Worm (Caenorhabditis elegans) whole organism, L1 larva: ENCODE results near the gene Y27F2A.9.
A peak's percentile ranks its signal among the peaks of the same experiment; 100 is the strongest.

ENCODE experiments used
- C34B4.2 ChIP-seq: sonication (generic microtip); optimal IDR thresholded peaks from 2 replicates; lab custom pipeline; 2017; ENCODE audit warnings: mild to moderate bottlenecking, missing genetic modification characterization, missing compliant biosample characterization
- F16B12.6 ChIP-seq: fragments of 150-350 bp; optimal IDR thresholded peaks from 2 replicates; lab custom pipeline; 2014; ENCODE audit warnings: missing biosample characterization, missing genetic modification characterization
- Y116A8C.19 ChIP-seq: sonication (generic microtip); optimal IDR thresholded peaks from 2 replicates; lab custom pipeline; 2016; ENCODE audit warnings: missing compliant biosample characterization, missing genetic modification characterization, borderline replicate concordance
- aha-1 ChIP-seq: fragments of 150-350 bp; optimal IDR thresholded peaks from 2 replicates; lab custom pipeline; 2014; ENCODE audit warnings: missing biosample characterization, missing genetic modification characterization
- ama-1 ChIP-seq: fragments of 150-350 bp; optimal IDR thresholded peaks from 2 replicates; lab custom pipeline; 2014
- ceh-63 ChIP-seq: fragments of 200-800 bp; sonication (Bioruptor generic); optimal IDR thresholded peaks from 2 replicates; lab custom pipeline; 2018; ENCODE audit warnings: mild to moderate bottlenecking, missing genetic modification characterization, missing compliant biosample characterization
- ceh-8 ChIP-seq: fragments of 200-800 bp; sonication (Bioruptor generic); optimal IDR thresholded peaks from 2 replicates; lab custom pipeline; 2018; ENCODE audit warnings: mild to moderate bottlenecking, missing genetic modification characterization, moderate library complexity, missing compliant biosample characterization
- ceh-88 ChIP-seq: fragments of 200-800 bp; sonication (Bioruptor generic); IDR thresholded peaks from 2 replicates; pipeline ENCODE4 v1.3.6; 2022; ENCODE audit warnings: missing genetic modification characterization, missing compliant biosample characterization
- ceh-90 ChIP-seq: sonication (generic microtip); optimal IDR thresholded peaks from 2 replicates; lab custom pipeline; 2016; ENCODE audit warnings: missing genetic modification characterization, missing compliant biosample characterization
- ces-1 ChIP-seq: fragments of 150-350 bp; optimal IDR thresholded peaks from 2 replicates; lab custom pipeline; 2014; ENCODE audit warnings: missing biosample characterization, missing genetic modification reagents, missing genetic modification characterization
- dpl-1 ChIP-seq, 3 experiments: fragments of 150-350 bp in 2 of 3; sonication (generic microtip) in 1 of 3; optimal IDR thresholded peaks; 2 replicates each; lab custom pipeline; 2014 to 2017; ENCODE audit warnings: missing biosample characterization in 3 of 3, missing genetic modification characterization in 3 of 3, missing genetic modification reagents in 3 of 3
- efl-1 ChIP-seq, 4 experiments: fragments of 150-350 bp; optimal IDR thresholded peaks in 3 of 4; peaks in 1 of 4; 1 replicate in 1 of 4; 2 replicates in 3 of 4; lab custom pipeline; 2014; ENCODE audit warnings: missing biosample characterization in 2 of 4, missing genetic modification characterization in 2 of 4, missing genetic modification reagents in 2 of 4
- egl-27 ChIP-seq, 2 experiments: fragments of 150-350 bp in 1 of 2; sonication (generic microtip); optimal IDR thresholded peaks; 3 replicates each; lab custom pipeline; 2017 to 2018; ENCODE audit warnings: missing biosample characterization in 2 of 2, missing genetic modification characterization in 2 of 2, missing genetic modification reagents in 2 of 2
- fos-1 ChIP-seq: fragments of 150-350 bp; optimal IDR thresholded peaks from 2 replicates; lab custom pipeline; 2014; ENCODE audit warnings: missing biosample characterization, missing genetic modification characterization
- grh-1 ChIP-seq: fragments of 200-800 bp; sonication (Bioruptor generic); IDR thresholded peaks from 2 replicates; pipeline ENCODE4 v1.3.6; 2022; ENCODE audit warnings: missing genetic modification reagents, missing genetic modification characterization, missing compliant biosample characterization
- hlh-17 ChIP-seq: fragments of 200-800 bp; sonication (Bioruptor generic); optimal IDR thresholded peaks from 2 replicates; lab custom pipeline; 2018; ENCODE audit warnings: missing genetic modification characterization, mild to moderate bottlenecking, missing compliant biosample characterization, moderate library complexity, borderline replicate concordance
- hpl-2 ChIP-seq: fragments of 150-350 bp; optimal IDR thresholded peaks from 2 replicates; lab custom pipeline; 2014; ENCODE audit warnings: missing biosample characterization, missing genetic modification reagents, missing genetic modification characterization
- irx-1 ChIP-seq: sonication (generic microtip); optimal IDR thresholded peaks from 2 replicates; lab custom pipeline; 2016; ENCODE audit warnings: missing genetic modification characterization, missing compliant biosample characterization
- lin-15B ChIP-seq: fragments of 150-350 bp; sonication (generic microtip); optimal IDR thresholded peaks from 3 replicates; lab custom pipeline; 2014; ENCODE audit warnings: missing biosample characterization, missing genetic modification characterization
- mef-2 ChIP-seq: fragments of 150-350 bp; optimal IDR thresholded peaks from 2 replicates; lab custom pipeline; 2014; ENCODE audit warnings: missing biosample characterization, missing genetic modification characterization
- nhr-11 ChIP-seq: fragments of 150-350 bp; optimal IDR thresholded peaks from 2 replicates; lab custom pipeline; 2014; ENCODE audit warnings: missing biosample characterization, missing genetic modification characterization
- nhr-19 ChIP-seq: fragments of 200-800 bp; sonication (Bioruptor generic); conservative IDR thresholded peaks from 2 replicates; pipeline ENCODE4 v1.3.6; 2022; ENCODE audit warnings: missing genetic modification characterization, missing compliant biosample characterization
- nhr-20 ChIP-seq: sonication (generic microtip); optimal IDR thresholded peaks from 2 replicates; lab custom pipeline; 2016; ENCODE audit warnings: mild to moderate bottlenecking, missing genetic modification characterization, missing compliant biosample characterization
- nhr-237 ChIP-seq: fragments of 150-350 bp; optimal IDR thresholded peaks from 2 replicates; lab custom pipeline; 2014; ENCODE audit warnings: missing biosample characterization, missing genetic modification characterization
- pag-3 ChIP-seq: sonication (generic microtip); optimal IDR thresholded peaks from 2 replicates; lab custom pipeline; 2017; ENCODE audit warnings: missing genetic modification characterization, mild to moderate bottlenecking, missing compliant biosample characterization, antibody characterized with exemption, borderline replicate concordance; ENCODE audit not compliant: insufficient read depth
- pax-3 ChIP-seq: fragments of 200-800 bp; sonication (Bioruptor generic); optimal IDR thresholded peaks from 2 replicates; lab custom pipeline; 2018; ENCODE audit warnings: mild to moderate bottlenecking, missing genetic modification characterization, moderate library complexity, missing compliant biosample characterization
- snpc-4 ChIP-seq: fragments of 150-350 bp; optimal IDR thresholded peaks from 2 replicates; lab custom pipeline; 2014; ENCODE audit warnings: missing biosample characterization, missing genetic modification characterization
- sptf-1 ChIP-seq: fragments of 150-350 bp; optimal IDR thresholded peaks from 2 replicates; lab custom pipeline; 2014; ENCODE audit warnings: missing biosample characterization, missing genetic modification characterization
- unc-130 ChIP-seq: fragments of 150-350 bp; optimal IDR thresholded peaks from 2 replicates; lab custom pipeline; 2017; ENCODE audit warnings: missing biosample characterization, missing genetic modification characterization, inconsistent platforms
- unc-30 ChIP-seq: sonication (generic microtip); optimal IDR thresholded peaks from 2 replicates; lab custom pipeline; 2017; ENCODE audit warnings: missing biosample characterization, missing genetic modification characterization
- unc-62 ChIP-seq: fragments of 150-350 bp; optimal IDR thresholded peaks from 2 replicates; lab custom pipeline; 2014; ENCODE audit warnings: missing biosample characterization, missing genetic modification reagents, missing genetic modification characterization
- unc-98 ChIP-seq: fragments of 200-800 bp; sonication (Bioruptor generic); IDR thresholded peaks from 2 replicates; pipeline ENCODE4 v1.3.6; 2022; ENCODE audit warnings: missing genetic modification characterization, missing compliant biosample characterization
- vab-15 ChIP-seq: sonication (generic microtip); optimal IDR thresholded peaks from 2 replicates; lab custom pipeline; 2017; ENCODE audit warnings: missing genotype, mild to moderate bottlenecking, missing genetic modification characterization, missing compliant biosample characterization
- xbp-1 ChIP-seq: sonication (generic microtip); optimal IDR thresholded peaks from 2 replicates; lab custom pipeline; 2016; ENCODE audit warnings: missing genetic modification characterization, missing compliant biosample characterization
- ztf-11 ChIP-seq, 2 experiments: sonication (generic microtip); optimal IDR thresholded peaks; 2 replicates each; lab custom pipeline; 2016 to 2017; ENCODE audit warnings: missing genetic modification characterization in 2 of 2, missing biosample characterization in 1 of 2, missing compliant biosample characterization in 1 of 2
- ztf-4 ChIP-seq: fragments of 150-350 bp; optimal IDR thresholded peaks from 2 replicates; lab custom pipeline; 2014; ENCODE audit warnings: missing biosample characterization, missing genetic modification characterization

Gene Y27F2A.9

ce11 chrII:3209251-3209650 is 17.8 kb upstream of the Y27F2A.9 start, which contains the start of gene ZC239.6 (continued):
- TF ChIP-seq nhr-20 (tag; lab: Kevin White, UChicago), result peak; percentile 50
- no peak for TF ChIP-seq pag-3 (tag; lab: Kevin White, UChicago)
- TF ChIP-seq ceh-8 (GFP tag; lab: Kevin White, UChicago), result no peak
- TF ChIP-seq dpl-1 (GFP tag; optimal IDR thresholded peaks at IDR 0.05; lab: Kevin White, UChicago), result peak in 2 of 3 experiments; percentile 4 to 42
- TF ChIP-seq efl-1 (optimal IDR thresholded peaks at IDR 0.05; lab: Kevin White, UChicago), result peak; percentile 39 to 42
- peak; percentile 41 to 84 for TF ChIP-seq efl-1 (GFP tag; optimal IDR thresholded peaks at IDR 0.05 in 1 of 2; lab: Kevin White, UChicago)
- TF ChIP-seq, all 84 proteins: peak for 15

ce11 chrII:3208679-3209078 is 17.2 kb upstream of the Y27F2A.9 start, which contains the start of gene sdz-35:
TSS of gene sdz-35 (minus strand) at chrII:3208779.
- no peak for TF ChIP-seq hlh-17 (GFP tag; lab: Kevin White, UChicago)
- no peak for TF ChIP-seq grh-1 (GFP tag; lab: Robert Waterston, UW)
- no peak for TF ChIP-seq ztf-4 (tag; lab: Kevin White, UChicago)
- TF ChIP-seq hpl-2 (GFP tag; lab: Kevin White, UChicago), result no peak
- no peak for TF ChIP-seq fos-1
- no peak for TF ChIP-seq pax-3
- no peak for TF ChIP-seq C34B4.2
- no peak for TF ChIP-seq vab-15
- no peak for TF ChIP-seq lin-15B (tag; lab: Kevin White, UChicago)
- no peak for TF ChIP-seq nhr-19 (GFP tag; lab: Robert Waterston, UW)
- no peak for TF ChIP-seq efl-1 (optimal IDR thresholded peaks at IDR 0.05; lab: Kevin White, UChicago)
- TF ChIP-seq efl-1 (GFP tag; optimal IDR thresholded peaks at IDR 0.05 in 1 of 2; lab: Kevin White, UChicago), result no peak
- TF ChIP-seq F16B12.6 (tag; lab: Kevin White, UChicago), result no peak
- TF ChIP-seq ama-1 (lab: Kevin White, UChicago), result no peak
- no peak for TF ChIP-seq irx-1
- no peak for TF ChIP-seq ceh-8 (GFP tag; lab: Kevin White, UChicago)
- TF ChIP-seq sptf-1, result no peak
- no peak for TF ChIP-seq aha-1 (tag; lab: Kevin White, UChicago)
- TF ChIP-seq Y116A8C.19, result no peak
- TF ChIP-seq, all 84 proteins: peak for 0

- no peak for TF ChIP-seq unc-30 (tag; lab: Kevin White, UChicago)
- no peak for TF ChIP-seq mef-2 (tag; lab: Kevin White, UChicago)
- no peak for TF ChIP-seq ztf-11 (tag; optimal IDR thresholded peaks at IDR 0.05; lab: Kevin White, UChicago)
- TF ChIP-seq ceh-90 (tag; lab: Kevin White, UChicago), result no peak
These were observed 15.1 kb upstream of the Y27F2A.9 start, which contains the start of the genes ZC239.20 and ZC239.21 for ce11 chrII:3206423-3206989. TSS of gene ZC239.20 (minus strand) at chrII:3206523. TSS of gene ZC239.21 (plus strand) at chrII:3206939.

ce11 chrII:3203415-3203814 is 12.0 kb upstream of the Y27F2A.9 start, which contains the start of gene sri-50:
TSS of gene sri-50 (plus strand) at chrII:3203715.
- TF ChIP-seq nhr-11 (tag; lab: Kevin White, UChicago) (no peak), hlh-17 (GFP tag; lab: Kevin White, UChicago) (no peak), irx-1 (no peak), ces-1 (GFP tag; lab: Kevin White, UChicago) (no peak), nhr-237 (tag; lab: Kevin White, UChicago) (no peak), unc-62 (GFP tag; lab: Kevin White, UChicago) (no peak), ceh-88 (GFP tag; lab: Robert Waterston, UW) (no peak), unc-98 (no peak), egl-27 (tag; optimal IDR thresholded peaks at IDR 0.05; lab: Kevin White, UChicago) (no peak), unc-130 (tag; lab: Kevin White, UChicago) (no peak), xbp-1 (tag; lab: Kevin White, UChicago) (no peak), ceh-8 (GFP tag; lab: Kevin White, UChicago) (no peak), pax-3 (no peak), lin-15B (tag; lab: Kevin White, UChicago) (no peak), snpc-4 (tag; lab: Kevin White, UChicago) (no peak), vab-15 (no peak), ceh-63 (GFP tag; lab: Kevin White, UChicago) (no peak)
